Worm (Caenorhabditis elegans): Measurements from ENCODE around the gene F53F4.16.

The F53F4.16 gene

ce11 chrV:13649730-13650349, 28.2 kb upstream of the F53F4.16 start, which contains the start of gene H37A05.4 (continued):
- TF ChIP-seq B0336.3 (GFP tag; IDR thresholded peaks at IDR 0.05): peak; percentile 92
- peak; percentile 10 for TF ChIP-seq ztf-22 (GFP tag; optimal IDR thresholded peaks at IDR 0.05)
- peak; percentile 66 for TF ChIP-seq ama-1 (optimal IDR thresholded peaks at IDR 0.05)
- TF ChIP-seq ama-1 (GFP tag; optimal IDR thresholded peaks at IDR 0.05): peak; percentile 8 to 62
- TF ChIP-seq tbx-9 (tag; optimal IDR thresholded peaks at IDR 0.05; ENCODE audit: borderline replicate concordance): no peak
- no peak for TF ChIP-seq lsy-27 (tag; optimal IDR thresholded peaks at IDR 0.05; ENCODE audit: borderline replicate concordance, insufficient read depth)
- no peak for TF ChIP-seq egrh-3 (GFP tag; IDR thresholded peaks at IDR 0.05)
- TF ChIP-seq cebp-2 (GFP tag; IDR thresholded peaks at IDR 0.05): no peak
- peak; percentile 51 for TF ChIP-seq nhr-90 (tag; optimal IDR thresholded peaks at IDR 0.05)
- no peak for TF ChIP-seq ceh-58 (GFP tag; IDR thresholded peaks at IDR 0.05)

ce11 chrV:13647617-13648016, 26.0 kb upstream of the F53F4.16 start:
- TF ChIP-seq madf-10 (tag; optimal IDR thresholded peaks at IDR 0.05): no peak
- 0 out of 2 replicates have a peak, but pooled peaks have one; percentile 6 for TF ChIP-seq madf-8 (GFP tag; conservative IDR thresholded peaks at IDR 0.05)
- TF ChIP-seq Y79H2A.3 (GFP tag; conservative IDR thresholded peaks at IDR 0.05): 0 out of 2 replicates have a peak, but pooled peaks have one; percentile 35
- peak; percentile 99 for TF ChIP-seq aptf-2 (GFP tag; conservative IDR thresholded peaks at IDR 0.05)
- TF ChIP-seq aptf-3 (GFP tag; IDR thresholded peaks at IDR 0.05): peak; percentile 99
- TF ChIP-seq atf-7 (tag; optimal IDR thresholded peaks at IDR 0.05): no peak
- TF ChIP-seq rcor-1 (GFP tag; IDR thresholded peaks at IDR 0.05): peak; percentile 24; the same call in 1 of the 2 replicates
- 0 out of 2 replicates have a peak, but pooled peaks have one; percentile 27 for TF ChIP-seq lin-26 (GFP tag; IDR thresholded peaks at IDR 0.05)

ce11 chrV:13647185-13647584, 25.6 kb upstream of the F53F4.16 start:
- TF ChIP-seq zfh-2 (GFP tag; conservative IDR thresholded peaks at IDR 0.05): peak; percentile 71
- TF ChIP-seq gei-17 (GFP tag; optimal IDR thresholded peaks at IDR 0.05): no peak
- TF ChIP-seq die-1 (tag; optimal IDR thresholded peaks at IDR 0.05): no peak
- TF ChIP-seq mcd-1 (GFP tag; IDR thresholded peaks at IDR 0.05): 0 out of 2 replicates have a peak, but pooled peaks have one; percentile 9
- no peak for TF ChIP-seq ceh-40 (GFP tag; IDR thresholded peaks at IDR 0.05)
- TF ChIP-seq sea-2 (GFP tag; IDR thresholded peaks at IDR 0.05): 0 out of 2 replicates have a peak, but pooled peaks have one; percentile 28
- no peak for TF ChIP-seq hlh-26 (GFP tag; conservative IDR thresholded peaks at IDR 0.05)
- no peak for TF ChIP-seq nhr-27 (tag; optimal IDR thresholded peaks at IDR 0.05)

DNA sequence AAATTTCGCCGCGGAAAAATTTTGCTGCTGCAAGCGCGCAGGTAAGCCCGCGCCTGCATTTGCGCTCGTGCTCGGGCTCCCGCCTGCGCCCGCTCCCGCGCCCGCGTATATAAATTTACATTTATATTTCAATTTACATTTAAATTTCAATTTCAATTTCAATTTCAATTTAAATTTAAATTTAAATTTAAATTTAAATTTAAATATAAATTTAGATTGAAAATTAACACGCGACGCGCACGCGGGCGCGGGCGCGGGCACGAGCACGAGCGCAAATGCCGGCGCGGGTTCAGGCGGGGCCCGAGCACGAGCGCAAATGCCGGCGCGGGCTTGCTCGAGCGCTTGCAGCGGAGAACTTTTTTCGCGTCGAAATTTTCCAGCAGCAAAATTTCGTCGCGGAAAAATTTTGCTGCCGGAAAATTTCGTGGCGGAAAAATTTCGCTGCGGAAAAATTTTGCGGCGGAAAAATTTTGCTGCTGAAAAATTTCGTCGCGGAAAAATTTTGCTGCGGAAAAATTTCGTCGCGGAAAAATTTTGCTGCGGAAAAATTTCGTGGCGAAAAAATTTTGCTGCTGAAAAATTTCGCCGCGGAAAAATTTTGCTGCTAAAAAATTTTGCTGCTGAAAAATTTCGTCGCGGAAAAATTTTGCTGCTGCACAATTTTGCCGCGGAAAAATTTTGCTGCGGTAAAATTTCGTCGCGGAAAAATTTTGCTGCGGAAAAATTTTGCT, 24.4 kb upstream of the F53F4.16 start:
- no peak for TF ChIP-seq rec-8 (tag; optimal IDR thresholded peaks at IDR 0.05)
- TF ChIP-seq ztf-6 (GFP tag; IDR thresholded peaks at IDR 0.05): no peak
- peak; percentile 68; the same call in 1 of the 2 replicates for TF ChIP-seq K11D2.4 (GFP tag; IDR thresholded peaks at IDR 0.05)
- 0 out of 2 replicates have a peak, but pooled peaks have one; percentile 74 for TF ChIP-seq Y95B8A.8 (GFP tag; IDR thresholded peaks at IDR 0.05)
- TF ChIP-seq Y67H2A.10 (GFP tag; conservative IDR thresholded peaks at IDR 0.05): peak; percentile 5; the same call in 1 of the 2 replicates
- no peak for TF ChIP-seq lir-1 (GFP tag; conservative IDR thresholded peaks at IDR 0.05)
- TF ChIP-seq tbp1 (GFP tag; optimal IDR thresholded peaks at IDR 0.05): no peak
- TF ChIP-seq ztf-22 (GFP tag; optimal IDR thresholded peaks at IDR 0.05): no peak
- peak; percentile 81 for TF ChIP-seq madf-3 (GFP tag; IDR thresholded peaks at IDR 0.05)
- TF ChIP-seq F23B12.7 (tag; optimal IDR thresholded peaks at IDR 0.05; ENCODE audit: insufficient read depth): no peak
- TF ChIP-seq him-1 (tag; optimal IDR thresholded peaks at IDR 0.05): no peak
- no peak for TF ChIP-seq mel-28 (tag; optimal IDR thresholded peaks at IDR 0.05; ENCODE audit: borderline replicate concordance)
- TF ChIP-seq C06A6.2 (GFP tag; conservative IDR thresholded peaks at IDR 0.05): peak; percentile 38; the same call in 1 of the 2 replicates
- peak; percentile 55; the same call in 1 of the 2 replicates for TF ChIP-seq madf-6 (GFP tag; IDR thresholded peaks at IDR 0.05)
- peak; percentile 22 for TF ChIP-seq attf-5 (GFP tag; optimal IDR thresholded peaks at IDR 0.05)
- TF ChIP-seq nhr-80 (tag; optimal IDR thresholded peaks at IDR 0.05): no peak
- TF ChIP-seq attf-3 (GFP tag; conservative IDR thresholded peaks at IDR 0.05): peak; percentile 27; the same call in 1 of the 2 replicates

All from whole organism, young adult.